Fruit fly (Drosophila melanogaster) whole organism, prepupa: ENCODE data around the gene CG17568.

Source experiments
- Blimp-1 ChIP-seq: fragments of 200-800 bp; sonication (Bioruptor generic); optimal IDR thresholded peaks from 3 replicates; lab custom pipeline; 2017; ENCODE audit warnings: missing biosample characterization, missing genetic modification characterization, mild to moderate bottlenecking, moderate library complexity, missing genetic modification reagents
- CG10669 ChIP-seq: fragments of 200-800 bp; sonication (Bioruptor generic); optimal IDR thresholded peaks from 3 replicates; lab custom pipeline; 2018; ENCODE audit warnings: missing biosample characterization, mild to moderate bottlenecking, missing genetic modification characterization, moderate library complexity
- CG11294 ChIP-seq: fragments of 200-800 bp; sonication (Bioruptor generic); IDR thresholded peaks from 2 replicates; pipeline ENCODE4 v1.3.6; 2022; ENCODE audit warnings: missing biosample characterization, missing genetic modification characterization
- CG15336 ChIP-seq: fragments of 200-800 bp; sonication (Bioruptor generic); IDR thresholded peaks from 2 replicates; pipeline ENCODE4 v1.3.6; 2022; ENCODE audit warnings: missing biosample characterization, missing genetic modification characterization
- CG1621 ChIP-seq: fragments of 200-800 bp; sonication (Bioruptor generic); optimal IDR thresholded peaks from 3 replicates; lab custom pipeline; 2018; ENCODE audit warnings: missing biosample characterization, mild to moderate bottlenecking, missing genetic modification characterization
- CG16779 ChIP-seq: fragments of 200-800 bp; sonication (Bioruptor generic); optimal IDR thresholded peaks from 3 replicates; lab custom pipeline; 2017; ENCODE audit warnings: missing biosample characterization, mild to moderate bottlenecking, missing genetic modification characterization
- CG32006 ChIP-seq: fragments of 200-800 bp; sonication (Bioruptor generic); optimal IDR thresholded peaks from 3 replicates; lab custom pipeline; 2017; ENCODE audit warnings: missing biosample characterization, mild to moderate bottlenecking, missing genetic modification characterization
- CG3919 ChIP-seq: fragments of 200-800 bp; sonication (Bioruptor generic); optimal IDR thresholded peaks from 3 replicates; lab custom pipeline; 2016; ENCODE audit warnings: missing biosample characterization, missing genetic modification characterization
- CG6276 ChIP-seq: fragments of 200-800 bp; sonication (Bioruptor generic); optimal IDR thresholded peaks from 2 replicates; lab custom pipeline; 2017; ENCODE audit warnings: missing biosample characterization, mild to moderate bottlenecking, missing genetic modification characterization
- CG6792 ChIP-seq: fragments of 200-800 bp; sonication (Bioruptor generic); optimal IDR thresholded peaks from 3 replicates; lab custom pipeline; 2016; ENCODE audit warnings: missing biosample characterization, missing genetic modification characterization
- CG6854 ChIP-seq: fragments of 200-800 bp; sonication (Bioruptor generic); optimal IDR thresholded peaks from 2 replicates; lab custom pipeline; 2017; ENCODE audit warnings: missing biosample characterization, mild to moderate bottlenecking, missing genetic modification characterization
- CG7368 ChIP-seq: fragments of 200-800 bp; sonication (Bioruptor generic); optimal IDR thresholded peaks from 3 replicates; lab custom pipeline; 2016; ENCODE audit warnings: missing biosample characterization, missing genetic modification characterization
- CG8319 ChIP-seq: fragments of 200-800 bp; sonication (Bioruptor generic); optimal IDR thresholded peaks from 3 replicates; lab custom pipeline; 2016; ENCODE audit warnings: missing biosample characterization, missing genetic modification characterization
- CG9139 ChIP-seq: fragments of 200-800 bp; sonication (Bioruptor generic); optimal IDR thresholded peaks from 3 replicates; lab custom pipeline; 2017; ENCODE audit warnings: missing biosample characterization, mild to moderate bottlenecking, missing genetic modification characterization
- Eip75B ChIP-seq: fragments of 200-800 bp; sonication (Bioruptor generic); optimal IDR thresholded peaks from 3 replicates; lab custom pipeline; 2016; ENCODE audit warnings: missing biosample characterization, missing genetic modification characterization
- Eip78C ChIP-seq: fragments of 200-800 bp; sonication (Bioruptor generic); peaks from one replicate; lab custom pipeline; 2016; ENCODE audit warnings: missing biosample characterization, missing genetic modification characterization
- Eip93F ChIP-seq: fragments of 200-800 bp; sonication (Bioruptor generic); optimal IDR thresholded peaks from 2 replicates; lab custom pipeline; 2016; ENCODE audit warnings: missing biosample characterization, mild to moderate bottlenecking, missing genetic modification characterization
- Ets21C ChIP-seq: fragments of 200-800 bp; sonication (Bioruptor generic); optimal IDR thresholded peaks from 3 replicates; lab custom pipeline; 2016; ENCODE audit warnings: missing biosample characterization, missing genetic modification characterization
- Gug ChIP-seq: fragments of 200-800 bp; sonication (Bioruptor generic); IDR thresholded peaks from 2 replicates; pipeline ENCODE4 v1.3.6; 2022; ENCODE audit warnings: missing biosample characterization, missing genetic modification characterization
- Hr38 ChIP-seq: sonication (Bioruptor generic); optimal IDR thresholded peaks from 2 replicates; lab custom pipeline; 2016; ENCODE audit warnings: missing biosample characterization, missing genetic modification characterization
- Hr39 ChIP-seq: fragments of 200-800 bp; sonication (Bioruptor generic); optimal IDR thresholded peaks from 2 replicates; lab custom pipeline; 2016; ENCODE audit warnings: missing biosample characterization, missing genetic modification characterization
- Hr4 ChIP-seq: fragments of 200-800 bp; sonication (Bioruptor generic); optimal IDR thresholded peaks from 3 replicates; lab custom pipeline; 2016; ENCODE audit warnings: missing biosample characterization, missing genetic modification characterization
- Met ChIP-seq: fragments of 200-800 bp; sonication (Bioruptor generic); optimal IDR thresholded peaks from 3 replicates; lab custom pipeline; 2016; ENCODE audit warnings: missing biosample characterization, missing genetic modification characterization
- OdsH ChIP-seq: fragments of 200-800 bp; sonication (Bioruptor generic); optimal IDR thresholded peaks from 3 replicates; lab custom pipeline; 2016; ENCODE audit warnings: missing biosample characterization, missing genetic modification characterization
- Sox102F ChIP-seq: fragments of 200-800 bp; sonication (Bioruptor generic); optimal IDR thresholded peaks from 2 replicates; lab custom pipeline; 2016; ENCODE audit warnings: missing biosample characterization, mild to moderate bottlenecking, missing genetic modification characterization
- Sox15 ChIP-seq: fragments of 200-800 bp; sonication (Bioruptor generic); optimal IDR thresholded peaks from 3 replicates; lab custom pipeline; 2016; ENCODE audit warnings: missing biosample characterization, missing genetic modification characterization
- achi ChIP-seq: fragments of 200-800 bp; sonication (Bioruptor generic); optimal IDR thresholded peaks from 3 replicates; lab custom pipeline; 2016; ENCODE audit warnings: missing biosample characterization, missing genetic modification characterization
- cyc ChIP-seq: fragments of 200-800 bp; sonication (Bioruptor generic); optimal IDR thresholded peaks from 3 replicates; lab custom pipeline; 2016; ENCODE audit warnings: missing biosample characterization, missing genetic modification characterization
- dsx ChIP-seq: fragments of 200-800 bp; optimal IDR thresholded peaks from 3 replicates; lab custom pipeline; 2019; ENCODE audit warnings: missing biosample characterization, mild to moderate bottlenecking, missing genetic modification characterization, moderate library complexity; ENCODE audit not compliant: poor library complexity, severe bottlenecking
- eg ChIP-seq: fragments of 200-800 bp; sonication (Bioruptor generic); IDR thresholded peaks from 3 replicates; pipeline ENCODE4 v1.3.6; 2022; ENCODE audit warnings: missing biosample characterization, missing genetic modification characterization
- esn ChIP-seq: fragments of 200-800 bp; sonication (Bioruptor generic); optimal IDR thresholded peaks from 2 replicates; lab custom pipeline; 2016; ENCODE audit warnings: missing biosample characterization, mild to moderate bottlenecking, missing genetic modification characterization, moderate library complexity
- fd85E ChIP-seq: fragments of 200-800 bp; sonication (Bioruptor generic); optimal IDR thresholded peaks from 3 replicates; lab custom pipeline; 2016; ENCODE audit warnings: missing biosample characterization, missing genetic modification characterization
- fkh ChIP-seq: fragments of 200-800 bp; sonication (Bioruptor generic); optimal IDR thresholded peaks from 3 replicates; lab custom pipeline; 2017; ENCODE audit warnings: missing biosample characterization, mild to moderate bottlenecking, missing genetic modification characterization, moderate library complexity
- lz ChIP-seq: fragments of 200-800 bp; sonication (Bioruptor generic); optimal IDR thresholded peaks from 3 replicates; lab custom pipeline; 2016; ENCODE audit warnings: missing biosample characterization, missing genetic modification characterization
- net ChIP-seq: fragments of 200-800 bp; sonication (Bioruptor generic); optimal IDR thresholded peaks from 3 replicates; lab custom pipeline; 2016; ENCODE audit warnings: missing biosample characterization, missing genetic modification characterization
- pdm3 ChIP-seq: fragments of 200-800 bp; sonication (Bioruptor generic); optimal IDR thresholded peaks from 3 replicates; lab custom pipeline; 2016; ENCODE audit warnings: missing biosample characterization, missing genetic modification characterization
- salr ChIP-seq, 2 experiments: fragments of 200-800 bp; sonication (Bioruptor generic); optimal IDR thresholded peaks; 3 replicates each; lab custom pipeline; 2016 to 2018; ENCODE audit warnings: missing biosample characterization in 2 of 2, missing genetic modification characterization in 2 of 2, mild to moderate bottlenecking in 1 of 2
- ss ChIP-seq, 2 experiments: fragments of 200-800 bp; sonication (Bioruptor generic); optimal IDR thresholded peaks; 2 replicates in 1 of 2; 3 replicates in 1 of 2; lab custom pipeline; 2017 to 2018; ENCODE audit warnings: mild to moderate bottlenecking in 2 of 2, missing biosample characterization in 2 of 2, missing genetic modification characterization in 2 of 2, moderate library complexity in 1 of 2
- svp ChIP-seq: fragments of 200-800 bp; sonication (Bioruptor generic); peaks from one replicate; lab custom pipeline; 2016; ENCODE audit warnings: missing biosample characterization, missing genetic modification characterization
- vri ChIP-seq: fragments of 200-800 bp; sonication (Bioruptor generic); optimal IDR thresholded peaks from 3 replicates; lab custom pipeline; 2016; ENCODE audit warnings: missing biosample characterization, mild to moderate bottlenecking, missing genetic modification characterization

The CG17568 gene

DNA sequence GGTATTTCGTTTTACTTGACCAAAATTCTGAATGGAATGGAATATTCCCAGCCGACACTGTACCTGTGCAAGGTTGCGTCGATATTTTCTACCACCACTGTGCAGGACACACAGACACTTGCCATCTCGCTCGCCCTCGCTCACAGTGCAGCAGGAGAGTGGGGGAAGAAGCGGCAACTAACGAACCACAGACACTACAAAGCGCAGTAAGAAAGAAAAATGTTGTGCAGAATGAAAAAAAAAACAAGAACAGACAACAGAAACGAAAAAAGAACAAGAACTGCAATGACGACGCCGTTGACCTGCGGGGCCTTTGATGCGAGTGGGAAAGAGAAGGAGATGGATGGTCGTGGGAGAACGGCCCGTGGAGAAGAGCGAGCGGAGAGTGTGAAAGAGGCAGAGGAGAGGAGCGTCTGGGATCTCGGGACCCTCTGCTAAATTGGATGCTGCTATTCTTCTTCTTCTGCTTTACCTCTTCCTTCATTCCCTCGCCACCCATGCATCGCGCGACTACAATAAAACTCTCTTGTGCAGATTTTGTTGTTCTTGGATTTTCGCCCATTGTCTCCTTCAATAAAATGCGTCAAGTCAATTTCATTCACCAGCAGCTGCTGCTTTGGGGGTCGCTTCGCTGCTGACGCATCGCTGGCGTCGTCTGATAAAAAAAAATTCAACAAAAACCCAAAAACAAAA lies 20.0 kb downstream of the CG17568 start (continued):
- peak; percentile 86 for TF ChIP-seq CG16779 (tag; lab: Kevin White, UChicago)
- TF ChIP-seq Ets21C (GFP tag; lab: Kevin White, UChicago), result no peak
- peak; percentile 76 for TF ChIP-seq dsx (GFP tag; lab: Kevin White, UChicago)
- TF ChIP-seq CG8319 (GFP tag; lab: Kevin White, UChicago), result peak; percentile 35
- TF ChIP-seq CG6854 (GFP tag; lab: Kevin White, UChicago), result peak; percentile 92
- peak; percentile 35 for TF ChIP-seq Hr39 (GFP tag; lab: Kevin White, UChicago)
- peak; percentile 88 for TF ChIP-seq Eip75B (GFP tag; lab: Kevin White, UChicago)
- peak; percentile 46 for TF ChIP-seq CG15336
- TF ChIP-seq cyc (GFP tag; lab: Kevin White, UChicago), result no peak
- peak; percentile 75 for TF ChIP-seq achi
- peak; percentile 58 for TF ChIP-seq Met (GFP tag; lab: Kevin White, UChicago)
- peak; percentile 65 for TF ChIP-seq CG6276
- peak; percentile 38 for TF ChIP-seq pdm3
- TF ChIP-seq Hr38 (GFP tag; lab: Kevin White, UChicago), result no peak
- no peak for TF ChIP-seq fkh (GFP tag; lab: Kevin White, UChicago)
- peak; percentile 14 for TF ChIP-seq Blimp-1 (GFP tag; lab: Kevin White, UChicago)
- TF ChIP-seq net (GFP tag; lab: Kevin White, UChicago), result peak; percentile 83
- no peak for TF ChIP-seq Gug (GFP tag; lab: Robert Waterston, UW)
- peak; percentile 65 for TF ChIP-seq esn (GFP tag; lab: Kevin White, UChicago)
- TF ChIP-seq OdsH, result peak; percentile 35
- peak; percentile 96 for TF ChIP-seq svp (GFP tag; lab: Kevin White, UChicago)
- peak; percentile 93 for TF ChIP-seq CG1621 (tag; lab: Kevin White, UChicago)
- no peak for TF ChIP-seq CG11294 (GFP tag; lab: Robert Waterston, UW)
- TF ChIP-seq fd85E (GFP tag; lab: Kevin White, UChicago), result peak; percentile 12
- peak; percentile 51 for TF ChIP-seq CG3919 (GFP tag; lab: Kevin White, UChicago)
- TF ChIP-seq Sox15 (GFP tag; lab: Kevin White, UChicago), result no peak
- TF ChIP-seq CG6792, result peak; percentile 49
- TF ChIP-seq Eip93F (GFP tag; lab: Kevin White, UChicago), result no peak
- no peak for TF ChIP-seq Hr4 (GFP tag; lab: Kevin White, UChicago)
- TF ChIP-seq CG10669 (GFP tag; lab: Kevin White, UChicago), result peak; percentile 82
- TF ChIP-seq Sox102F (GFP tag; lab: Kevin White, UChicago), result peak; percentile 61
- peak; percentile 96 for TF ChIP-seq CG9139

DNA sequence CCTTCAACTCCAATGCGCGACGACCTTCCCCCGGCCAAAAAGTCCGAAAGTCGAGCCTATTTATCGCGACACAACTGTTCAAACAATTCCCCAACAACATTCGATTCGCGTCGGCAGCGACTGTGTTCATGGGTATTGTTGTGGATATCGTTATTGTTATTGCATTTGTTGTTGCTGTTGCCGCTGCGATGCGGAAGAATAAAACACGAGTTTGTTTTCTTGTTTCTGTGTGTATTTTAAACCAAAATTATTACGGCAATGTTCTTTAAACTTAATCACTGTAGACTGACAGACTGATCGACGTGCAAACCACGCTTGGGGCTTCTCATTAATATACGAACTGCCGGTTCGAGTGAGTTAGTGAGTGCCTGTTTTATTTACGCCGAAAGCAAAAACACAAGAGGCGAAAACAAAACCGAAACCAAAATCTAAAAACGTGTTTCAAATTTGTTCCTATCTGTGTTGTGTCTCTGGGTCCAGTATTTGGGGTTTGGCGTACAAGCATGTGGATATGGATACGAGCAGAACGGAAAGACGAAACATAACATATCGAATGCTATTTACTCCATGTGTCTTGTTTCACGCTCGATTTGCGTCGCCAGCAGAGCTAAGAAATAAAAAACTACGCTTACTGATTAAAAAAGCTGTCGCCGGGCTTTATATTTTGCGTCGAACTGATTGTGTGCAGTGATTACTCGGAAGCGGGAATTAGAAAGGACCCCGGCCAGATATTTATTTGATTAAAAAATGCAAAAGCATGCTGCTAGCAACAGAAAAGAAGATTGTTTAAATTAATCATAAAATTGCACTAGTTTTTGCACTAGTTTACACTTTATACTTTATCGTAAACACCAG lies 21.7 kb downstream of the CG17568 start:
- TF ChIP-seq fkh (GFP tag; lab: Kevin White, UChicago) (peak; percentile 25), CG15336 (no peak), Eip78C (GFP tag; lab: Kevin White, UChicago) (peak; percentile 33), Sox15 (GFP tag; lab: Kevin White, UChicago) (no peak), Ets21C (GFP tag; lab: Kevin White, UChicago) (no peak), Hr4 (GFP tag; lab: Kevin White, UChicago) (peak; percentile 16), lz (GFP tag; lab: Kevin White, UChicago) (peak; percentile 23), CG32006 (GFP tag; lab: Kevin White, UChicago) (peak; percentile 35), vri (peak; percentile 45), Eip75B (GFP tag; lab: Kevin White, UChicago) (no peak), eg (GFP tag; lab: Robert Waterston, UW) (0 out of 3 replicates have a peak, but pooled peaks have one; percentile 5), salr (GFP tag; optimal IDR thresholded peaks at IDR 0.05; lab: Kevin White, UChicago) (peak in 1 of 2 experiments; percentile 25), ss (GFP tag; optimal IDR thresholded peaks at IDR 0.05; lab: Kevin White, UChicago) (no peak), Hr39 (GFP tag; lab: Kevin White, UChicago) (peak; percentile 32), CG7368 (GFP tag; lab: Kevin White, UChicago) (no peak), esn (GFP tag; lab: Kevin White, UChicago) (peak; percentile 2)
- TF ChIP-seq, all 60 proteins: peak for 10
